Fruit fly (Drosophila melanogaster) whole organism, prepupa: Measurements from ENCODE around the gene CG32074.

Experiments used
- Blimp-1 ChIP-seq: fragments of 200-800 bp; sonication (Bioruptor generic); optimal IDR thresholded peaks from 3 replicates; lab custom pipeline; 2017; ENCODE audit warnings: missing biosample characterization, missing genetic modification characterization, mild to moderate bottlenecking, moderate library complexity, missing genetic modification reagents
- CG11294 ChIP-seq: fragments of 200-800 bp; sonication (Bioruptor generic); IDR thresholded peaks from 2 replicates; pipeline ENCODE4 v1.3.6; 2022; ENCODE audit warnings: missing biosample characterization, missing genetic modification characterization
- CG11902 ChIP-seq: fragments of 200-800 bp; sonication (Bioruptor generic); optimal IDR thresholded peaks from 3 replicates; lab custom pipeline; 2016; ENCODE audit warnings: missing biosample characterization, missing genetic modification characterization
- CG6276 ChIP-seq: fragments of 200-800 bp; sonication (Bioruptor generic); optimal IDR thresholded peaks from 2 replicates; lab custom pipeline; 2017; ENCODE audit warnings: missing biosample characterization, mild to moderate bottlenecking, missing genetic modification characterization
- CG6808 ChIP-seq: fragments of 200-800 bp; sonication (Bioruptor generic); optimal IDR thresholded peaks from 3 replicates; lab custom pipeline; 2017; ENCODE audit warnings: missing biosample characterization, missing genetic modification characterization, mild to moderate bottlenecking, moderate library complexity, missing genetic modification reagents
- CG9139 ChIP-seq: fragments of 200-800 bp; sonication (Bioruptor generic); optimal IDR thresholded peaks from 3 replicates; lab custom pipeline; 2017; ENCODE audit warnings: missing biosample characterization, mild to moderate bottlenecking, missing genetic modification characterization
- Ets96B ChIP-seq: fragments of 200-800 bp; optimal IDR thresholded peaks from 2 replicates; lab custom pipeline; 2019; ENCODE audit warnings: missing biosample characterization, mild to moderate bottlenecking, missing genetic modification characterization, moderate library complexity
- Lpt ChIP-seq: fragments of 200-800 bp; sonication (Bioruptor generic); optimal IDR thresholded peaks from 3 replicates; lab custom pipeline; 2016; ENCODE audit warnings: missing biosample characterization, missing genetic modification characterization
- Smox ChIP-seq: fragments of 200-800 bp; sonication (Bioruptor generic); optimal IDR thresholded peaks from 3 replicates; lab custom pipeline; 2016; ENCODE audit warnings: missing biosample characterization, missing genetic modification characterization
- Sox14 ChIP-seq: fragments of 200-800 bp; sonication (Bioruptor generic); optimal IDR thresholded peaks from 3 replicates; lab custom pipeline; 2016; ENCODE audit warnings: missing biosample characterization, missing genetic modification characterization
- cyc ChIP-seq: fragments of 200-800 bp; sonication (Bioruptor generic); optimal IDR thresholded peaks from 3 replicates; lab custom pipeline; 2016; ENCODE audit warnings: missing biosample characterization, missing genetic modification characterization
- dac ChIP-seq: fragments of 200-800 bp; sonication (Bioruptor generic); optimal IDR thresholded peaks from 2 replicates; lab custom pipeline; 2017; ENCODE audit warnings: missing biosample characterization, mild to moderate bottlenecking, missing genetic modification characterization
- eg ChIP-seq: fragments of 200-800 bp; sonication (Bioruptor generic); IDR thresholded peaks from 3 replicates; pipeline ENCODE4 v1.3.6; 2022; ENCODE audit warnings: missing biosample characterization, missing genetic modification characterization
- fd59A ChIP-seq: fragments of 200-800 bp; sonication (Bioruptor generic); optimal IDR thresholded peaks from 2 replicates; lab custom pipeline; 2017; ENCODE audit warnings: missing biosample characterization, mild to moderate bottlenecking, missing genetic modification characterization, missing genetic modification reagents

dm6 chr3L:11107935-11108334, 24.2 kb downstream of the CG32074 start, which contains the start of gene CG12522:
- TF ChIP-seq Sox14 (no peak), fd59A (no peak), CG6808 (no peak), CG11294 (no peak), cyc (no peak), eg (GFP tag; lab: Robert Waterston, UW) (no peak), CG6276 (GFP tag; lab: Kevin White, UChicago) (no peak), Blimp-1 (GFP tag; lab: Kevin White, UChicago) (no peak), Ets96B (no peak), CG11902 (no peak), dac (GFP tag; lab: Kevin White, UChicago) (no peak), Lpt (GFP tag; lab: Kevin White, UChicago) (no peak), Smox (GFP tag; lab: Kevin White, UChicago) (no peak), CG9139 (GFP tag; lab: Kevin White, UChicago) (no peak)
